Worm (Caenorhabditis elegans) whole organism, young adult: ENCODE data around the gene crn-4.
A peak's percentile ranks its signal among the peaks of the same experiment; 100 is the strongest.

Experiments
- B0019.2 ChIP-seq: fragments of 200-800 bp; sonication (Bioruptor generic); conservative IDR thresholded peaks from 2 replicates; pipeline ENCODE4 v1.3.6; 2022; ENCODE audit warnings: missing genetic modification reagents, missing genetic modification characterization, missing compliant biosample characterization
- B0035.1 ChIP-seq: sonication (generic microtip); optimal IDR thresholded peaks from 2 replicates; lab custom pipeline; 2016; ENCODE audit warnings: missing genetic modification characterization, mild to moderate bottlenecking, missing compliant biosample characterization, missing genotype, missing genetic modification reagents
- D2030.7 ChIP-seq: fragments of 200-800 bp; sonication (Bioruptor generic); IDR thresholded peaks from 2 replicates; pipeline ENCODE4 v1.3.6; 2022; ENCODE audit warnings: missing genetic modification reagents, missing genetic modification characterization, missing compliant biosample characterization
- F10E7.11 ChIP-seq: sonication (generic microtip); optimal IDR thresholded peaks from 2 replicates; lab custom pipeline; 2017; ENCODE audit warnings: mild to moderate bottlenecking, missing genetic modification characterization, moderate library complexity, missing compliant biosample characterization
- F22D6.2 ChIP-seq: sonication (generic microtip); optimal IDR thresholded peaks from 2 replicates; lab custom pipeline; 2016; ENCODE audit warnings: mild to moderate bottlenecking, missing genetic modification characterization, missing compliant biosample characterization
- F55B11.4 ChIP-seq: sonication (generic microtip); optimal IDR thresholded peaks from 2 replicates; lab custom pipeline; 2016; ENCODE audit warnings: missing compliant biosample characterization, missing genetic modification characterization, borderline replicate concordance; ENCODE audit not compliant: insufficient read depth
- T07F8.4 ChIP-seq: sonication (generic microtip); optimal IDR thresholded peaks from 2 replicates; lab custom pipeline; 2016; ENCODE audit warnings: mild to moderate bottlenecking, missing genetic modification characterization, moderate library complexity, missing compliant biosample characterization
- Y53G8AR.9 ChIP-seq: fragments of 200-800 bp; sonication (Bioruptor generic); conservative IDR thresholded peaks from 2 replicates; pipeline ENCODE4 v1.3.6; 2022; ENCODE audit warnings: missing genetic modification reagents, missing genetic modification characterization, missing compliant biosample characterization
- Y79H2A.3 ChIP-seq: fragments of 200-800 bp; sonication (Bioruptor generic); conservative IDR thresholded peaks from 2 replicates; pipeline ENCODE4 v1.3.6; 2022; ENCODE audit warnings: missing genetic modification reagents, missing genetic modification characterization, missing compliant biosample characterization
- Y95B8A.8 ChIP-seq: fragments of 200-800 bp; sonication (Bioruptor generic); IDR thresholded peaks from 2 replicates; pipeline ENCODE4 v1.3.6; 2022; ENCODE audit warnings: missing genetic modification reagents, missing genetic modification characterization, missing compliant biosample characterization
- ama-1 ChIP-seq, 3 experiments: fragments of 150-350 bp in 1 of 3; sonication (generic microtip) in 2 of 3; optimal IDR thresholded peaks; 2 replicates each; lab custom pipeline; 2014 to 2018; ENCODE audit warnings: missing biosample characterization in 2 of 3, missing genetic modification characterization in 2 of 3, missing genetic modification reagents in 2 of 3
- attf-5 ChIP-seq: fragments of 200-800 bp; sonication (Bioruptor generic); optimal IDR thresholded peaks from 2 replicates; lab custom pipeline; 2018; ENCODE audit warnings: mild to moderate bottlenecking, missing genetic modification characterization, missing compliant biosample characterization
- attf-6 ChIP-seq: fragments of 200-800 bp; sonication (Bioruptor generic); IDR thresholded peaks from 2 replicates; pipeline ENCODE4 v1.3.6; 2022; ENCODE audit warnings: missing genetic modification reagents, missing genetic modification characterization, missing compliant biosample characterization
- cebp-1 ChIP-seq, 2 experiments: fragments of 200-800 bp in 1 of 2; sonication (Bioruptor generic) in 1 of 2; sonication (generic microtip) in 1 of 2; IDR thresholded peaks in 1 of 2; optimal IDR thresholded peaks in 1 of 2; 2 replicates each; pipeline versions ENCODE4 v1.3.6 to Lab custom; 2017 to 2022; ENCODE audit warnings: missing compliant biosample characterization in 2 of 2, missing genetic modification characterization in 2 of 2, mild to moderate bottlenecking in 1 of 2, missing genetic modification reagents in 1 of 2, moderate library complexity in 1 of 2
- chd-7 ChIP-seq: sonication (generic microtip); optimal IDR thresholded peaks from 2 replicates; lab custom pipeline; 2016; ENCODE audit warnings: mild to moderate bottlenecking, missing genetic modification characterization, moderate library complexity, missing compliant biosample characterization
- die-1 ChIP-seq: sonication (generic microtip); optimal IDR thresholded peaks from 2 replicates; lab custom pipeline; 2016; ENCODE audit warnings: missing genotype, mild to moderate bottlenecking, missing genetic modification characterization, missing compliant biosample characterization
- egl-44 ChIP-seq: fragments of 200-800 bp; sonication (Bioruptor generic); IDR thresholded peaks from 2 replicates; pipeline ENCODE4 v1.3.6; 2022; ENCODE audit warnings: missing genetic modification reagents, missing genetic modification characterization, missing compliant biosample characterization
- egrh-3 ChIP-seq: fragments of 200-800 bp; sonication (Bioruptor generic); IDR thresholded peaks from 2 replicates; pipeline ENCODE4 v1.3.6; 2022; ENCODE audit warnings: missing genetic modification reagents, missing genetic modification characterization, missing compliant biosample characterization
- ekl-4 ChIP-seq: fragments of 200-800 bp; sonication (Bioruptor generic); IDR thresholded peaks from 2 replicates; pipeline ENCODE4 v1.3.6; 2022; ENCODE audit warnings: missing genetic modification reagents, missing genetic modification characterization, missing compliant biosample characterization
- him-1 ChIP-seq: sonication (generic microtip); optimal IDR thresholded peaks from 2 replicates; lab custom pipeline; 2016; ENCODE audit warnings: missing genotype, missing genetic modification reagents, missing genetic modification characterization, missing compliant biosample characterization
- hlh-26 ChIP-seq: fragments of 200-800 bp; sonication (Bioruptor generic); conservative IDR thresholded peaks from 2 replicates; pipeline ENCODE4 v1.3.6; 2022; ENCODE audit warnings: missing genetic modification reagents, missing genetic modification characterization, missing compliant biosample characterization
- hmg-1.2 ChIP-seq: fragments of 200-800 bp; sonication (Bioruptor generic); IDR thresholded peaks from 2 replicates; pipeline ENCODE4 v1.3.6; 2022; ENCODE audit warnings: missing genetic modification reagents, missing genetic modification characterization, missing compliant biosample characterization
- hrde-1 ChIP-seq: sonication (generic microtip); optimal IDR thresholded peaks from 2 replicates; lab custom pipeline; 2016; ENCODE audit warnings: missing genetic modification characterization, mild to moderate bottlenecking, missing compliant biosample characterization, moderate library complexity, missing genotype, missing genetic modification reagents, borderline replicate concordance
- let-526 ChIP-seq: fragments of 200-800 bp; sonication (Bioruptor generic); IDR thresholded peaks from 2 replicates; pipeline ENCODE4 v1.3.6; 2022; ENCODE audit warnings: missing genetic modification reagents, missing genetic modification characterization, missing compliant biosample characterization
- lin-35 ChIP-seq, 3 experiments: fragments of 150-350 bp in 2 of 3; sonication (generic microtip) in 1 of 3; optimal IDR thresholded peaks; 2 replicates each; lab custom pipeline; 2014 to 2018; ENCODE audit warnings: missing biosample characterization in 3 of 3, missing genetic modification characterization in 3 of 3, missing genetic modification reagents in 3 of 3
- lir-1 ChIP-seq: fragments of 200-800 bp; sonication (Bioruptor generic); conservative IDR thresholded peaks from 2 replicates; pipeline ENCODE4 v1.3.6; 2022; ENCODE audit warnings: missing genetic modification reagents, missing genetic modification characterization, missing compliant biosample characterization
- mcd-1 ChIP-seq: fragments of 200-800 bp; sonication (Bioruptor generic); IDR thresholded peaks from 2 replicates; pipeline ENCODE4 v1.3.6; 2022; ENCODE audit warnings: missing genetic modification reagents, missing genetic modification characterization, missing compliant biosample characterization
- rcor-1 ChIP-seq: fragments of 200-800 bp; sonication (Bioruptor generic); IDR thresholded peaks from 2 replicates; pipeline ENCODE4 v1.3.6; 2022; ENCODE audit warnings: missing genetic modification reagents, missing genetic modification characterization, missing compliant biosample characterization
- rec-8 ChIP-seq, 2 experiments: sonication (generic microtip); optimal IDR thresholded peaks; 2 replicates each; lab custom pipeline; 2016; ENCODE audit warnings: mild to moderate bottlenecking in 2 of 2, missing genetic modification characterization in 2 of 2, missing genetic modification reagents in 2 of 2, missing genotype in 2 of 2, missing biosample characterization in 1 of 2, missing compliant biosample characterization in 1 of 2, moderate library complexity in 1 of 2
- rpc-1 ChIP-seq, 2 experiments: fragments of 150-350 bp in 1 of 2; sonication (generic microtip) in 1 of 2; optimal IDR thresholded peaks; 2 replicates each; lab custom pipeline; 2014 to 2018; ENCODE audit warnings: missing biosample characterization in 1 of 2, missing genetic modification characterization in 1 of 2, missing genetic modification reagents in 1 of 2, missing genotype in 1 of 2
- sdz-38 ChIP-seq: sonication (generic microtip); optimal IDR thresholded peaks from 2 replicates; lab custom pipeline; 2016; ENCODE audit warnings: missing genotype, missing genetic modification characterization, missing compliant biosample characterization
- snpc-1.3 ChIP-seq: sonication (generic microtip); optimal IDR thresholded peaks from 2 replicates; lab custom pipeline; 2017; ENCODE audit warnings: missing genetic modification characterization, mild to moderate bottlenecking, missing compliant biosample characterization, antibody characterized with exemption, moderate library complexity, missing genotype, missing genetic modification reagents; ENCODE audit not compliant: insufficient read depth
- somi-1 ChIP-seq: fragments of 200-800 bp; sonication (Bioruptor generic); optimal IDR thresholded peaks from 2 replicates; lab custom pipeline; 2018; ENCODE audit warnings: mild to moderate bottlenecking, missing genetic modification characterization, missing compliant biosample characterization
- unc-130 ChIP-seq: sonication (generic microtip); optimal IDR thresholded peaks from 2 replicates; lab custom pipeline; 2016; ENCODE audit warnings: missing genetic modification reagents, missing genetic modification characterization, missing compliant biosample characterization
- ztf-22 ChIP-seq: fragments of 200-800 bp; sonication (Bioruptor generic); optimal IDR thresholded peaks from 2 replicates; lab custom pipeline; 2018; ENCODE audit warnings: mild to moderate bottlenecking, missing genetic modification characterization, moderate library complexity, missing compliant biosample characterization
- ztf-26 ChIP-seq: sonication (generic microtip); optimal IDR thresholded peaks from 2 replicates; lab custom pipeline; 2017; ENCODE audit warnings: missing genetic modification characterization, missing compliant biosample characterization
- ztf-28 ChIP-seq: fragments of 200-800 bp; sonication (Bioruptor generic); IDR thresholded peaks from 2 replicates; pipeline ENCODE4 v1.3.6; 2022; ENCODE audit warnings: missing genetic modification reagents, missing genetic modification characterization, missing compliant biosample characterization

Gene crn-4

DNA sequence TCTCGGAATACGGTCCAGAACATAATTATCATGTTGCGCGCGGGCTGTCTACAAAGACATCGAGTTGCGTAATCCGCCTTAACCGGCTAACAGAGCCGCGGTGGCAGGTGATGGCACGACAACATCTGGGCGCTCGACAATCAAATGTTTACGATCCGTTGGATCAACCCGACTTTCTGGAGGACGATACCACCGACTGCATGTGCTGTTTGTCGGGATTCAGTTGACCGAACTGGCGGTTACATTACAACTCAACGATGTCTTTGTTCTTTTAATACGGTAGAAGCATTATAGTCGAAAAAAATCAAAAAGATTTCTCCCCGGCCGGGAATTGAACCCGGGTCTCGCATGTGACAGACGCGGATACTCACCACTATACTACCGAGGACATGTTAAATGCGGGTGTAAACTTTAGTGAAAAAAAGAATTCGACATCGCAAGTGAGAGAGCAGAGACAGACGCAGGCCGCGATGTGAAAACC is 31.0 kb downstream of the crn-4 start (continued):
- TF ChIP-seq F22D6.2 (peak; percentile 18), ztf-22 (GFP tag; lab: Kevin White, UChicago) (peak; percentile 62), B0019.2 (GFP tag; lab: Robert Waterston, UW) (no peak), lin-35 (GFP tag; optimal IDR thresholded peaks at IDR 0.05; lab: Kevin White, UChicago) (peak in 1 of 3 experiments; percentile 75), ama-1 (optimal IDR thresholded peaks at IDR 0.05; lab: Kevin White, UChicago) (no peak), ama-1 (GFP tag; optimal IDR thresholded peaks at IDR 0.05; lab: Kevin White, UChicago) (peak; percentile 13 to 91), egl-44 (0 out of 2 replicates have a peak, but pooled peaks have one; percentile 22), F55B11.4 (tag; lab: Kevin White, UChicago) (no peak), attf-6 (GFP tag; lab: Robert Waterston, UW) (no peak), unc-130 (GFP tag; lab: Kevin White, UChicago) (peak; percentile 26), rcor-1 (GFP tag; lab: Robert Waterston, UW) (peak; percentile 79), hrde-1 (tag; lab: Kevin White, UChicago) (peak; percentile 61), Y53G8AR.9 (GFP tag; lab: Robert Waterston, UW) (0 out of 2 replicates have a peak, but pooled peaks have one; percentile 31), egrh-3 (GFP tag; lab: Robert Waterston, UW) (peak; percentile 42; the same call in 1 of the 2 replicates), somi-1 (GFP tag; lab: Kevin White, UChicago) (peak; percentile 13), him-1 (tag; lab: Kevin White, UChicago) (peak; percentile 92), rec-8 (tag; optimal IDR thresholded peaks at IDR 0.05; lab: Kevin White, UChicago) (peak; percentile 67 to 83), attf-5 (GFP tag; lab: Kevin White, UChicago) (peak; percentile 64), let-526 (GFP tag; lab: Robert Waterston, UW) (peak; percentile 77; the same call in 1 of the 2 replicates), Y79H2A.3 (peak; percentile 46; the same call in 1 of the 2 replicates), die-1 (tag; lab: Kevin White, UChicago) (peak; percentile 93), rpc-1 (optimal IDR thresholded peaks at IDR 0.05; lab: Kevin White, UChicago) (peak; percentile 95), rpc-1 (tag; optimal IDR thresholded peaks at IDR 0.05; lab: Kevin White, UChicago) (peak; percentile 89), hlh-26 (GFP tag; lab: Robert Waterston, UW) (no peak), B0035.1 (peak; percentile 53), ztf-28 (peak; percentile 54; the same call in 1 of the 2 replicates), snpc-1.3 (peak; percentile 63), mcd-1 (GFP tag; lab: Robert Waterston, UW) (peak; percentile 59), ekl-4 (GFP tag; lab: Robert Waterston, UW) (0 out of 2 replicates have a peak, but pooled peaks have one; percentile 48), cebp-1 (GFP tag; IDR thresholded peaks at IDR 0.05; lab: Robert Waterston, UW) (0 out of 2 replicates have a peak, but pooled peaks have one; percentile 10), cebp-1 (tag; optimal IDR thresholded peaks at IDR 0.05; lab: Kevin White, UChicago) (peak; percentile 68)
- TF ChIP-seq, all 124 proteins: peak for 85

DNA sequence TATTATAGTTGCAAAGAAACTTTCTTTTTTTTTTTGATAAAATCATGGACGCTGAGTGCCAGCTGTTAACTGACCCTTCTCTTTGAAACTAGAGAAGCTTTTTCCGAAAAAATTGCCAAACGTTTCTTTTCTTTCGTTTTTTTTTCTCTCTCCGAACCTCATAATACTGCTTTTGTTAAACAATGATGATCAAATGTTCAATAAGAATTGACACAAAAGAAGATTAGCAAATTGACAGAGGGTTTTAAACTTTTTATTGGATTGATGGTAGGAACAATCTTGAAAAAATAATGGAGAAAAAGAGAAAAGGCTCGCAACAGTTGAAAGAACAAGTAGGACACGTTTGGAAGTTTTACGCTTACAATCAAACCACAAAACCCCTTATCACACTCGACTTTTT is 37.1 kb downstream of the crn-4 start, which contains the start of gene hex-1:
hex-1 (plus strand) TSS at position 301 of the 400 bp plus-strand sequence.
- no peak for TF ChIP-seq hrde-1 (tag; lab: Kevin White, UChicago)
- TF ChIP-seq F10E7.11 (tag; lab: Kevin White, UChicago), result no peak
- TF ChIP-seq lin-35 (GFP tag; optimal IDR thresholded peaks at IDR 0.05; lab: Kevin White, UChicago), result no peak
- no peak for TF ChIP-seq ztf-26 (tag; lab: Kevin White, UChicago)
- TF ChIP-seq egl-44, result no peak
- TF ChIP-seq chd-7 (tag; lab: Kevin White, UChicago), result no peak
- TF ChIP-seq rpc-1 (optimal IDR thresholded peaks at IDR 0.05; lab: Kevin White, UChicago), result no peak
- TF ChIP-seq rpc-1 (tag; optimal IDR thresholded peaks at IDR 0.05; lab: Kevin White, UChicago), result no peak
- no peak for TF ChIP-seq lir-1 (GFP tag; lab: Robert Waterston, UW)
- no peak for TF ChIP-seq Y95B8A.8 (GFP tag; lab: Robert Waterston, UW)
- TF ChIP-seq T07F8.4 (tag; lab: Kevin White, UChicago), result no peak
- no peak for TF ChIP-seq D2030.7 (GFP tag; lab: Robert Waterston, UW)
- no peak for TF ChIP-seq B0035.1
- TF ChIP-seq hmg-1.2, result no peak
- TF ChIP-seq sdz-38 (tag; lab: Kevin White, UChicago), result no peak
- TF ChIP-seq, all 124 proteins: peak for 0
